Fruit fly (Drosophila melanogaster): ENCODE measurements around the gene NP15.6.

DNA sequence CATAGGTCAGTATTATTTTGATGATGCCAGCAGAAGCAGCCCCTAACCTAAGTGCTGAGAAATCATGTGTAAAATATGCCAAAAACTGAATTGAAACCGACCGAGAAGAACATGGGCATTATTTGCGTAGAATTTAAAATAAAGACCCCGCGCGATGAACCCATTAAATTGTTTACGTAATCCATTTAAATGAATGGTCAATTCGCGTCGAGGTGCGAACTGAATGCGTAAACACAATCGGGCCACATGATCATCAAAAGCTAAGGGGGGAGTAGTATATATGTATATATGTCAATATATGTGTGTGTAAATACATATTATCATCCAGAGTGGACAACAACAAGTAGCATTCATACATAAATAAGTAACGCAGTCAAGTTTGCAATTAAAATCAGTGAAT, 33.0 kb downstream of the NP15.6 start:
- TF ChIP-seq cnc (optimal IDR thresholded peaks at IDR 0.05) (no peak), toe (GFP tag; optimal IDR thresholded peaks at IDR 0.05) (no peak), kay (GFP tag; ENCODE audit: borderline replicate concordance) (peak; percentile 25), Mnt (GFP tag; optimal IDR thresholded peaks at IDR 0.05) (no peak), CG1620 (GFP tag; optimal IDR thresholded peaks at IDR 0.05) (no peak), Clk (GFP tag; optimal IDR thresholded peaks at IDR 0.05) (no peak), CG5204 (GFP tag; optimal IDR thresholded peaks at IDR 0.05) (no peak), Crg-1 (GFP tag; optimal IDR thresholded peaks at IDR 0.05) (no peak), Hr96 (GFP tag; optimal IDR thresholded peaks at IDR 0.05) (no peak), CG7045 (GFP tag; optimal IDR thresholded peaks at IDR 0.05) (no peak)
